Worm (Caenorhabditis elegans): ENCODE results near the gene irld-61.

The irld-61 gene

DNA sequence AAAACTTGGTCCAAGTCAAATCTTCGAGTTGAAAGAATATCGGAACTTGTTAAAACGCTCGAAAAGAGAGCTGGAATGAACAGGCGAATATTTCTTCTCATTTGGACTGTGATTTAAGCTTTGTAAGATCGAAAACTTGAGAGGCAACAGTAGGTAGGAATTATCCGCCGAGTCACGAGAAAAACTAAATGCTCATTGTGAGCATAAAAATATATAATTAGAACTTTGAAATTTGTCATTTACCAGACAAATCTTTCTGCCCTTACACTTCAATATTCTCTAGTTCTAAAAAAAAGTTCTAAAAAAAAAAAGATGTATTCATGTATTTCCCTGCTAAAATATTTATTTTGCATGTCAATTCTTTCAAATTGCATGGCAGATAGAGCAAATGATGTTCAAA, at the start of gene irld-61, which contains the start of gene irld-19:
TSS of gene irld-61 (plus strand) at position 313 of the 400 bp plus-strand sequence.
TSS of gene irld-19 (minus strand) at position 101 of the 400 bp plus-strand sequence.
- TF ChIP-seq unc-62 (GFP tag; optimal IDR thresholded peaks at IDR 0.05), result no peak

DNA sequence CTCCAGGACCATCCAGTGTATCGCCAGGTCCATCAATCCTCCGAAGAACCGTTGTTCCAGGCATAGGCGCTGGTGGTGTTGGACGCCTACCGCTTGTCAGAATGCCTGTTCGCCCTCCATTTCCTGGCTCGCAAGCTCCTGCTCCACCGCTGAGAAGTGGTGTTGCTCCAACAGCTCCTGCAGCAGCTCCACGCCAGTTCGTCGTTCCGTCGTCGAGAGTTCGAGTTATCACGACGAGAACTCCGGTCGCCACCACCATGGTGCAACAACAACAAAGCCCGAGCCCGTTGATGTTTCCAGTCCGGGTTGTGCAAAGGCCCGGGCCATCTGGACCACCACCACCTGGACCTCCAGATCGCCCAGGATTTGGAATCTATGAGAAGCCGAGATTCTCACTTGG, 36.2 kb upstream of the irld-61 start:
- no peak for TF ChIP-seq unc-62 (GFP tag; optimal IDR thresholded peaks at IDR 0.05)

DNA sequence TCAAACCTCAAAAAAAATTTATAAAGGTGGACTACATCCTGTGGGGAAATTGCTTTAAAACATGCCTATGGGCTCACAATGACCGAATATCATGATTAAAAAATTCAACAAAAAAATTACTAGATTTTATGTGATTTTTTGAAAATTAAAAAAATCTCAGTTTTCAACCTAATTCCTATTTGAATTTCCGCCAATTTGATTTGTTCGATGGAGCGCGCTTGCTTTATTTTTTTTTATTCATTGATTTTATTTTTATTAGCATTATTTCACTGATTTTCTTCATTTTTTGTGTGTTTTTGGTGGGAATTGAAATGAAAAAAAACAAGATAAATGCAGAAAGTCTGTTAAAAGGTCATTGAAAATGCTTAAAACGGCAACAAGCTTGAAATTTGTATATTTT, 25.4 kb upstream of the irld-61 start:
- no peak for TF ChIP-seq unc-62 (GFP tag; optimal IDR thresholded peaks at IDR 0.05)

DNA sequence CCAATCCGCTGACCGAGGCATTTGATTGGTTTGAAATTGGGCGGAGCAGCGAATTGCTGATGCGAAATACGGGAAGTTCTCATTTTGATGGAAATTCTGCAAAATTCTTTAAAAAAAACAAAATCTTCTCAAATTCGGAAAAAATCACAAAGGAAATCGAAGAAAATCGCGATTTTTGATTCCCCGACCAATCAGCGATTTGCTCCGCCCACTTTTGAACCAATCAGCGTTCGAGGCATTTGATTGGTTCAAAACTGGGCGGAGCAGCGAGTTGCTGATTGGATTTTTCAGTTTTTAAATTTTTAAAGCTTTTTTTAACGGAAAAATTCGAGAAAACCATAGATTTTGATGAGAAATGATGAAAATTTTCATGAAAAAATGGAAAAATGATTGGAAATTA, 24.0 kb upstream of the irld-61 start:
- TF ChIP-seq unc-62 (GFP tag; optimal IDR thresholded peaks at IDR 0.05), result no peak

DNA sequence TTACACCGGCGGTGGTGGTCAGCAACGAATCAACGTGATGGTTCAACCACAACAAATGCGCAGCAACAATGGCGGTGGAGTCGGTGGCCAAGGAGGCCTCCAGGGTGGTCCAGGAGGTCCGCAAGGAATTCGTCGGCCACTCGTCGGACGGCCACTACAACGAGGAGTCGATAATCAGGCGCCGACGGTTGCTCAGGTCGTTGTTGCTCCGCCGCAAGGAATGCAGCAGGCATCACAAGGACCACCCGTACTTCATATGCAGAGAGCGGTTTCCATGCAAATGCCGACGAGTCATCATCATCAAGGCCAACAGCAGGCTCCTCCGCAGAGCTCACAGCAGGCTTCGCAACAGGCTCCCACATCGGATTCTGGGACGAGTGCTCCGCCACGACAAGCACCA, 20.8 kb upstream of the irld-61 start:
- TF ChIP-seq unc-62 (GFP tag; optimal IDR thresholded peaks at IDR 0.05), result no peak

DNA sequence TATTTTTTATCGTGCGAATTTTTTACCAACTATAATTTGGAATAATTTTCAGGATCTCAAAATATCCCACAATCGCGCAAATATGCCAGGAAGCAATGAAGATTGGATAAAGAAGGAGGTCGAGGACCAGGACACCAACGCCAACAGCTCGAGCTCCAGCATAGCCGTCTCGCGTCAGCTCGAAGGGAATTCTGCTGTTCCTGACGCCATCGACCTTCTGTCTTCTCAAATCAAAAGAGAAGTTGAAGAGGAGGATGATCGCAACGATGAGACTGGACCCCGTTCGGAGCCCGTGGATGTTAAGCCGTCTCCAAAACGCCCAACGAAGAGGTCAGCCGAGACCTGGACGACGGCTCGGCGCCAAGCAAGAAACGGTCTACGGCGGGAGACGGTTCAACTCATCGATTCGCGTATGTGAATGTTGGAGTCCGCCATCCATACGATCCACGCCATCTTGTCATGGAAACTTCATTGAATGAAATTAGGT, 17.9 kb upstream of the irld-61 start, which contains the start of gene Y111B2A.21:
TSS of gene Y111B2A.21 (plus strand) at position 51 of the 487 bp plus-strand sequence.
- no peak for TF ChIP-seq unc-62 (GFP tag; optimal IDR thresholded peaks at IDR 0.05)

DNA sequence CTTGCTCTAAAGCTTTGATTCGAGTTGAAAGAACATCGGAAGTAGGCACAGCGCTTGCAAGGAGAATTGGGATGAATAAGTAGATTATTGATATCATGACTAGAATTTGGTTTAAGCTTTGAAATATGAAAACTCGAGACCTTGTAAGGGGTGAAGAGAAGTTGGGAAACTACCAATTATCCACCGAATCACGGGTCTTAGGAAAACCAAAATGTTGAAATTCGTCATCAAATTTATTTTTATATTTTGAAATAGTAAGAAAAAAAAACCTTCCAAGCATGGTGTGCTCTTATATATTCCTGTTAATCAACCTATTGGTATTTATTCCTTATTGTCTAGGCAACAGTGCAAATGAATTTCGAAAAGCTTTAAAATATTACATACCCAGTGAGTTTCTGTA, 13.5 kb upstream of the irld-61 start, which contains the start of the genes irld-60 and irld-20:
TSS of gene irld-60 (minus strand) at position 101 of the 400 bp plus-strand sequence.
TSS of gene irld-20 (plus strand) at position 279 of the 400 bp plus-strand sequence.
- no peak for TF ChIP-seq unc-62 (GFP tag; optimal IDR thresholded peaks at IDR 0.05)

DNA sequence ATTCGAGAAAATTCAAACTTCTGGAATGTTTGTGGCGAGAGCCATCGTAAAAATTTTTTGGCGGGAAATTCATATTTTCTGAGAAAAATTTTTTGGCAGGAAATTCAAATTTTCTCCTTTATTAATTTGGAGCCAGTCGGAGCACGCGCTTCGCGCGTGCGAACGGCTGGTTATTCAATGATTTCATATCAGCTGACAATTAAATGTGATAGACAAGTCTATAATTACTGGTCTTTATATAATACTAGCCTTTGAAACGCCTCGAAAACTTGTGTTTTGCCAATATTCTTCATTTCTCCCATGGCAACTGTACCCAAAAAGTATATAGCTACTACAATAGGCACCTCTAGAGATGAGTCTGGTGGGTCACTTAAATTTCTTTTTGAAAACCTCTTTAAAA, 9.3 kb upstream of the irld-61 start, which contains the start of gene srw-10:
TSS of gene srw-10 (plus strand) at position 301 of the 400 bp plus-strand sequence.
- TF ChIP-seq unc-62 (GFP tag; optimal IDR thresholded peaks at IDR 0.05), result no peak

DNA sequence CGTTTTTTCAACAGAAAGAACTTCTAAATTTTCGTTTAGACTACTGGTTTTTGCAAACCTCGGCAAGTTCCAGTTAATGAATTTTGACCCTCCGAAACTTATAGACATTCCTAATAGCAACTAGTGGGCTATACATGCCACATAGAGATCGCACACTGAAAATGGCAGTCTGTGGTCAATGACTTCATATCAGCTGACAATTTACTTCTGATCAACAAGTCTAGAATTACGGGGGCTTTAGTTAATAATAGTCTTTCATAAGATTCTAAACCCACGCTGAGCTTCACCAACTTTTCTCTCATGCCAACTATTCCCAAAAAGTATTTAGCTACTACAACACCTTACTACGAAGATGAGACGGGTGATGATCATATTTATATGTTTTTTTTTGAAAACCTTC, 7.0 kb upstream of the irld-61 start, which contains the start of gene srw-9:
TSS of gene srw-9 (plus strand) at position 301 of the 400 bp plus-strand sequence.
- TF ChIP-seq unc-62 (GFP tag; optimal IDR thresholded peaks at IDR 0.05), result no peak

DNA sequence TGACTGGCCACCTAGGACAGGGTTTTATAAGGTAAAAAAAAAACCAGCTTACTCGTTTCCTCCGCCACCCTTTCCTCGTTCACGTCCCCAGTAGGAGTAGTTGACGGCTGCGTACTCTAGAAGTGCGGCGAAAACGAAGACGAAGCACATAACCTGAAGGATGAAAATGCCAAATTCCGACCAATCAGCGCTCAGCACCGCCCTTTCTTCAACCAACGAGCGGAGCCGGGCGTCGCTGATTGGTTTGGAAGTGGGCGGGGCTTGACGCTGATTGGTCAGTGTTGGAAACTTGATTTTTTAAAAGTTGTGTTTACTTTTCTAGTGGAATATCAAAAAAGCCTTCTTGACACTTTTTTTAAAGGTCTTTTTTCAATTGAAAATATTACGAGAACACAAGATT, 9.4 kb downstream of the irld-61 start:
- TF ChIP-seq unc-62 (GFP tag; optimal IDR thresholded peaks at IDR 0.05), result no peak

DNA sequence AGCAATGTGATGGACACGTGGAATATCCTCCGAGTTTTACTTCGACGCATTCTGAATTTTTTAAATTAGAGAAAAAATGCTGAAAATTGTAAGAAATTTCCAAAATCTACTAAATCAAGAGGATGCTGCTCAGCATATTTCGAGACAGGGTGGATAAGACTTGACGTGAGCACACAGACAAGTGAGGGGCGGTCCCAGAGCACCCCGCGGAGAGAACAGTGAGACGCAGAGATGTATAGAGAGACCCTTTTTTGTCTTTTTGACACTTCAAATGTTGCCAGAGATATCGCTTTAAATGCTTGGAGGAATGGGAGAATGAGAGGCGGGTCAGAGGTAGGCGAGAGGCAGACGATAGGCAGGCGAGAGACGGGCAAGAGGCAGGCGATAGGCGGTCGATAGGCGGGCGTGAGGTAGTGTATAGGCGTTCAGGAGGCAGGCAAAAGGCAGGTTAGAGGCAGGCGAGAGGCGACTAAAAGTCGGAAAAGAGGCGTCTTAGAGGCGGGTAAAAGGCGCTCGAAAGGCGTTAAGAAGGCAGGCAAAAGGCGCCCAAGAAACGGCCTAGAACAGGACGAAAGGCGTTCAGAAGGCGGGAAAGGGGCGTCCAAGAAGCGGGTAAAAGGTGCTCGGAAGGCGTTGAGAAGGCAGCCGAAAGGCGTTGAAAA, 15.5 kb downstream of the irld-61 start, which contains the start of gene gab-1:
TSS of gene gab-1 (minus strand) at position 51 of the 662 bp plus-strand sequence.
- no peak for TF ChIP-seq unc-62 (GFP tag; optimal IDR thresholded peaks at IDR 0.05)

DNA sequence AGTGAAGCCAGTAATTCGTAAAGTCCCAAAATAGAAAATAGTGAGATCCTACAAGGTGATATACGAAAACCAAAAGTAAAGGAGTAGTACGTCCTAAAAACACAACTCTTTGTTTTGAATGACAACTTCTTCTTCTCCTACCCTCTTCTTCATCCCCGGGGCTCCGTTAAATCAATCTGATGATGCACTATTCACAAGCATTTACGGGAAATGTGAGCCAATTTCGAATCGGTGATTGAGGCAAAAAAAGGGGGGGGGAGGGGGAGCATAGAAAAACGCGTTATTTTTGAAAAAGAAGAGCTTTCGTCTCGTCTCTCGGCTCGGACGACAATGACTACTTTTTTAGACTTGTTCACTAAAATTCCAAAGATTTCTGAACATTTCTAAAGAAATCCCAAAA, 19.5 kb downstream of the irld-61 start:
- no peak for TF ChIP-seq unc-62 (GFP tag; optimal IDR thresholded peaks at IDR 0.05)

DNA sequence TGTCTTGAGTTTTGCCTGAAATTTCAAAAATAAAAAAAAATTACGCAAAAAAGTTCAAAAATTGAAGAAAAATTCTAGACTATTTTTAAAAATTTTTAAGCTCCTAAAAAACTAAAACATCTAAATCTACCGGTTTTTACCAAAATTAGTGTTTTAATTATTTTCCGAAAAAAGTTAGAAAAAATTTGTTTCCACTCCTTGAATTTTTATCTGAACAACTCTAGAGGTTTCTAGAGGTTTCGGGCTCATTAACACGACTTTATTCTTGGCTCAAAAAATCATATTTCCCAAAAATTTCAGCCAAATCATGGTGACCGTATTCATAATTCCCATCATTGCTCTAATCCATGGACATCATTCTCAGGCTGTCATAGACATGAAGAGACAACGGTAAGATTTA, 20.5 kb downstream of the irld-61 start, which contains the start of gene lgc-37:
TSS of gene lgc-37 (plus strand) at position 301 of the 400 bp plus-strand sequence.
- TF ChIP-seq unc-62 (GFP tag; optimal IDR thresholded peaks at IDR 0.05), result no peak

DNA sequence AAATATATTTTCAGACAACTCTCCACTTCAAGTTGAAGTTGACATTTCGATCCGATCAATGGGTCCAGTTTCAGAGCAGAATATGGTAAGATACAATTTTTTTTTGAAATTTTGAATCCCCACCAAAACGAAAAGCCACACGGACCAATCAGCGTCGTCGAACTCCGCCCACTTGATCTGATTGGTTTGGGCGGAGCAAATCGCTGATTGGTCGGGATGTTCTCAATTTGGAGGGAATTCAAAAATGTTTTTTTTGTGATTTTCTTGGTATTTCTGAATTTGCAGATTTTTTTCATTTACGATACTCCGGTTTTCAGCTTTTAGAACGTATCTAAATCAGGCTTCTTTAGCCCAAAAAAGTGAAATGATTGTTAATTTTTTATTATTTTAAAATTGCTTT, 21.1 kb downstream of the irld-61 start:
- no peak for TF ChIP-seq unc-62 (GFP tag; optimal IDR thresholded peaks at IDR 0.05)

DNA sequence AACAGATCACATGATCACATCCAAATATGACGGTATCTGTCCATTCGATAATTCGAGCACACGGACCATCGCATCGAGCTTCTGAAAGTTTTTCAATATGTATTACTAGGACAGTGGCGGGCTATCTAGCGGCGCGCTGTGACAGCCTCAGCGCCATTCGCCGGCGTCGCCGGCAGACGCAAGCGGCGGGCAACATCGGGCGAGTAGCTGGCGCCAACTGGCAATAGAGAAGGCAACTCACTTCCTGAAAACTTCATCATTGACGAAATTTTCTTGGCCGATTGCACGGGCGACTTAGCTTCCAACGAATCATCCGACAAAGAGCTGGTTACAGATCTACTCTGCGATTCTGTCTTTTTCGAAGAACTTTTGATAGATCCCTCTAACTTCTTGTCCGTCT, 23.9 kb downstream of the irld-61 start:
- TF ChIP-seq unc-62 (GFP tag; optimal IDR thresholded peaks at IDR 0.05), result no peak

DNA sequence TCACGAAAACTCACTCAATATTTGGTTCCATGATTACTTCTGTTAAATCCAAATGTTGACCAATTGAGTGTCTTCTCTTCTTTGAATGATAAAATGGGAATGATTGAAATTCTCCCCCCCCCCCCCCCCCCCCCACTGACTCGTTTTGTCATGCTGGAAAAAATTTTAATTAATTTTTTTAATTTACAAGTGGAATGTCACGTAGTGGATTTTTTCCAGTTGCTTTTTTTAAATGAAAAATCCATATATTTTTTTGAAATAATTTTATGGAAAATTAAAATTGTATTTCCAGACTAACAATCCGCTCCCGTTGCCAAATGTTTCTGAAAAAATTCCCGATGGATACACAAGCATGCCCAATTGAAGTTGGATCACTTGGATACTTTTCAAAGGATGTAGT, 25.1 kb downstream of the irld-61 start, which contains the start of gene BE10.1:
TSS of gene BE10.1 (minus strand) at position 101 of the 400 bp plus-strand sequence.
- no peak for TF ChIP-seq unc-62 (GFP tag; optimal IDR thresholded peaks at IDR 0.05)

DNA sequence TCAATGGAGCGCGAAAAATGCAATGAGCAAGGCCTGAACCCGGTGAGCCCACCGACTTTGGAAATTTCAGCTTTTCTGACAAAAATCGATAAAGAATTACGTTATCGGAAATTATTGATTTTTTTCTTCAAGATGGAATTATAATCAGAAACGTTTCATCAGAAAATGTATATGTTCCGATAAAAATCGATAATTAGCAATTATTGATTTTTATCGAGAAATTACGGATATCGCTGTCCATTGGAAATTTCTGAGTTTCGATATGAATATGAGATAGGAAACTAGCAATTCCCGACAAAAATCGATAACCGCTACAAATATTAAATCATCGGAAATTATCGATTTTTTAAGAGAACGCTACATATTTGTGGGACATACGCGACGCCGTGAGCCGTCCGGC, 29.8 kb downstream of the irld-61 start:
- TF ChIP-seq unc-62 (GFP tag; optimal IDR thresholded peaks at IDR 0.05), result no peak

Data from whole organism, dauer.